Fruit fly (Drosophila melanogaster): ENCODE measurements around the gene Kcmf1.

Gene Kcmf1

dm6 chr3R:9031797-9032418, 17.2 kb upstream of the Kcmf1 start (continued):
- peak; percentile 92 for TF ChIP-seq CG4360 (GFP tag; IDR thresholded peaks at IDR 0.05)
- TF ChIP-seq CG17359 (tag; optimal IDR thresholded peaks at IDR 0.05), result peak; percentile 95
- peak; percentile 73 for TF ChIP-seq CG6683 (GFP tag; optimal IDR thresholded peaks at IDR 0.05)
- peak; percentile 78 for TF ChIP-seq CG13775 (GFP tag; optimal IDR thresholded peaks at IDR 0.05)
- TF ChIP-seq pan (optimal IDR thresholded peaks at IDR 0.05), result no peak
- TF ChIP-seq pan (GFP tag; optimal IDR thresholded peaks at IDR 0.05 in 1 of 2, IDR thresholded peaks at IDR 0.05 in 1 of 2), result peak in 1 of 2 experiments; percentile 93
- peak; percentile 79 for TF ChIP-seq CG9215 (GFP tag; IDR thresholded peaks at IDR 0.05)
- TF ChIP-seq run (tag; optimal IDR thresholded peaks at IDR 0.05), result peak; percentile 79
- peak; percentile 73 for TF ChIP-seq CG7786 (GFP tag; optimal IDR thresholded peaks at IDR 0.05)
- peak; percentile 77 for TF ChIP-seq kay (GFP tag; optimal IDR thresholded peaks at IDR 0.05)
- peak; percentile 83 for TF ChIP-seq phol (tag; optimal IDR thresholded peaks at IDR 0.05)
- TF ChIP-seq CG1832 (GFP tag; optimal IDR thresholded peaks at IDR 0.05), result no peak
- TF ChIP-seq fd96Cb (tag; optimal IDR thresholded peaks at IDR 0.05), result peak; percentile 87
- TF ChIP-seq H2.0 (GFP tag; IDR thresholded peaks at IDR 0.05), result peak; percentile 91
- TF ChIP-seq pita (GFP tag; optimal IDR thresholded peaks at IDR 0.05), result no peak
- peak; percentile 82 for TF ChIP-seq Hr3 (GFP tag; optimal IDR thresholded peaks at IDR 0.05)
- TF ChIP-seq al (GFP tag; IDR thresholded peaks at IDR 0.05), result peak; percentile 76
- peak; percentile 87 for TF ChIP-seq Hmr (GFP tag; optimal IDR thresholded peaks at IDR 0.05)
- peak; percentile 58 for TF ChIP-seq dm (GFP tag; optimal IDR thresholded peaks at IDR 0.05)
- TF ChIP-seq CG3281 (GFP tag; optimal IDR thresholded peaks at IDR 0.05), result peak; percentile 85
- no peak for TF ChIP-seq Gsc (GFP tag; IDR thresholded peaks at IDR 0.05)
- TF ChIP-seq hkb (optimal IDR thresholded peaks at IDR 0.05), result no peak
- peak; percentile 96 for TF ChIP-seq hkb (GFP tag; IDR thresholded peaks at IDR 0.05)
- TF ChIP-seq CG8089 (GFP tag; optimal IDR thresholded peaks at IDR 0.05), result peak; percentile 73
- TF ChIP-seq Hsf (GFP tag; optimal IDR thresholded peaks at IDR 0.05), result peak; percentile 90
- TF ChIP-seq CG9727 (GFP tag; optimal IDR thresholded peaks at IDR 0.05), result peak; percentile 80
- peak; percentile 90 for TF ChIP-seq Fer3 (tag; optimal IDR thresholded peaks at IDR 0.05)
- TF ChIP-seq gcm (GFP tag; optimal IDR thresholded peaks at IDR 0.05), result peak; percentile 68
- TF ChIP-seq NK7.1 (GFP tag; optimal IDR thresholded peaks at IDR 0.05), result peak; percentile 78
- peak; percentile 83 for TF ChIP-seq CG6813 (GFP tag; optimal IDR thresholded peaks at IDR 0.05)
- TF ChIP-seq CG11696 (GFP tag; IDR thresholded peaks at IDR 0.05), result peak; percentile 98
- TF ChIP-seq oc (tag; optimal IDR thresholded peaks at IDR 0.05), result peak; percentile 92
- peak; percentile 65 for TF ChIP-seq CG12236 (GFP tag; optimal IDR thresholded peaks at IDR 0.05)
- TF ChIP-seq CG6254 (GFP tag; optimal IDR thresholded peaks at IDR 0.05), result peak; percentile 82
- TF ChIP-seq CG3163 (GFP tag; optimal IDR thresholded peaks at IDR 0.05), result peak; percentile 54
- peak; percentile 95 for TF ChIP-seq lab (GFP tag; optimal IDR thresholded peaks at IDR 0.05)
- TF ChIP-seq dmrt11E (tag; optimal IDR thresholded peaks at IDR 0.05), result peak; percentile 60
- TF ChIP-seq CG1529 (GFP tag; optimal IDR thresholded peaks at IDR 0.05), result peak; percentile 87
- peak; percentile 79 for TF ChIP-seq CG10979 (tag; optimal IDR thresholded peaks at IDR 0.05)
- TF ChIP-seq CG17612 (GFP tag; IDR thresholded peaks at IDR 0.05), result no peak
- TF ChIP-seq Mes4 (GFP tag; optimal IDR thresholded peaks at IDR 0.05), result peak; percentile 65
- peak; percentile 74 for TF ChIP-seq CG11085 (GFP tag; IDR thresholded peaks at IDR 0.05)
- no peak for TF ChIP-seq Dp (GFP tag; optimal IDR thresholded peaks at IDR 0.05)
